Fruit fly (Drosophila melanogaster): Measurements from ENCODE around the gene cad.

DNA sequence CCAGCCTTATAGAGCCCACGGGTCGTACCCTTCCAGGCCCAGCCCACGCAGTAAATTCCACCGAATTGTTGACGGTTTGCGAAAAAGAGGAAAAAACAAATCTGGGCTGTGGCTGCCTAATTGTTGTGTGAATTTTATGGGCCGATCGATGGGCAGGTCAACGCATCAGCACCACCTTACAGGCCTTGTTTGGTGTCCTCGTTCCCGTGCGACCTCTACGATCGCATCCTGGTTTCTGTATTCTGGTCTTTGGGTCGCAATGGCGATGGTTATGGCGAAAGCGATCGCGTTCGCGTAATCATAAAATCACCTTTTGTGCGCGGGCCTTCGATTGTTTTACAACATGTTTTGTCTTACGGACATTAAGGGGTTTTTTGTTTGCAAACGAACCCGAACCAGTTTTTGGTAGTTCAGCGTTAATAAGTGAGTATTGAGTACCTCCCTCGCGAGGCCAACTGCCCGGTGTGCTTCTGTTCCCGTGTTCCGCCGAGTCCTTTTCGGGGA lies 1.9 kb upstream of the cad start:
- no peak for TF ChIP-seq Max (GFP tag; optimal IDR thresholded peaks at IDR 0.05)
- no peak for TF ChIP-seq nau (GFP tag; optimal IDR thresholded peaks at IDR 0.05)
- TF ChIP-seq CG15011 (GFP tag; optimal IDR thresholded peaks at IDR 0.05): no peak
- TF ChIP-seq B-H1 (GFP tag; IDR thresholded peaks at IDR 0.05): no peak
- no peak for TF ChIP-seq fru (optimal IDR thresholded peaks at IDR 0.05)
- TF ChIP-seq Hand (GFP tag; optimal IDR thresholded peaks at IDR 0.05): no peak
- no peak for TF ChIP-seq Six4 (GFP tag; optimal IDR thresholded peaks at IDR 0.05)
- TF ChIP-seq ttk (GFP tag; IDR thresholded peaks at IDR 0.05): no peak
- no peak for TF ChIP-seq CG10979 (tag; optimal IDR thresholded peaks at IDR 0.05)
- no peak for TF ChIP-seq nerfin-1 (tag; optimal IDR thresholded peaks at IDR 0.05)
- TF ChIP-seq CG10565 (GFP tag; optimal IDR thresholded peaks at IDR 0.05): no peak
- no peak for TF ChIP-seq vfl (GFP tag; optimal IDR thresholded peaks at IDR 0.05)
- no peak for TF ChIP-seq Abd-B (GFP tag; optimal IDR thresholded peaks at IDR 0.05)

All from whole organism, embryonic.